Worm (Caenorhabditis elegans) whole organism, midembryonic: ENCODE measurements around the gene Y55F3AM.21.

Source experiments
- T22C8.4 ChIP-seq: fragments of 200-800 bp; sonication (Bioruptor generic); IDR thresholded peaks from 2 replicates; pipeline ENCODE4 v1.3.6; 2022; ENCODE audit warnings: missing genetic modification characterization, missing compliant biosample characterization
- klf-2 ChIP-seq: fragments of 200-800 bp; sonication (Bioruptor generic); conservative IDR thresholded peaks from 2 replicates; pipeline ENCODE4 v1.3.6; 2022; ENCODE audit warnings: missing genetic modification reagents, missing genetic modification characterization, missing compliant biosample characterization
- tab-1 ChIP-seq: fragments of 200-800 bp; sonication (Bioruptor generic); IDR thresholded peaks from 2 replicates; pipeline ENCODE4 v1.3.6; 2022; ENCODE audit warnings: missing genetic modification characterization, missing compliant biosample characterization

DNA sequence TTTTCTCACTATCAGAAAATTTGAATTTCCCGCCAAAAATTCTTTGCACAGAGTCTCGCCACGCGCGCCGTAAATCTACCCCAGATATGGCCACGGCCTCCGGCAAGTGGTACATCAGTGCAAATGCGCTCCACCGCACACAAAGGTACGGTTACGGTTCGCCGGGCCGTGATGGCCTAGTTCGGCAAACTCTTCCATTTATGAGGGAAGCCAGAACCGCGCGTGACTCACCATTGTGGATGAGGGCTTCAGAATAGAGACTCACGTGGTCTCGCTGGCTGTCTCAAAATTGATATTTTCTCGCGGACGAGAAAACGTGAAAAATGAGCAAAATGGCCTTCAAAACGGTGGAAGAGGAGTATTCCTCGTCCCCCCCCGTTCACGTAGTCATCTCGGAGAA is 31.7 kb downstream of the Y55F3AM.21 start:
- TF ChIP-seq tab-1 (GFP tag; lab: Robert Waterston, UW) = no peak
- no peak for TF ChIP-seq klf-2 (GFP tag; lab: Robert Waterston, UW)
- TF ChIP-seq T22C8.4 (GFP tag; lab: Robert Waterston, UW) = no peak
